Worm (Caenorhabditis elegans) whole organism, L2 larva: ENCODE results near the gene clec-52.
"Not testable (repeated sequence)": the region's sequence is repeated elsewhere in the genome, so short reads cannot be mapped to it uniquely, and the experiment has no call there.

Experiments used
- C34F6.9 ChIP-seq: fragments of 150-350 bp; optimal IDR thresholded peaks from 2 replicates; lab custom pipeline; 2014; ENCODE audit warnings: missing biosample characterization, missing genetic modification characterization
- F13H6.1 ChIP-seq: sonication (generic microtip); optimal IDR thresholded peaks from 2 replicates; lab custom pipeline; 2016; ENCODE audit warnings: missing genetic modification characterization, missing compliant biosample characterization
- Y55F3AM.14 ChIP-seq: fragments of 200-800 bp; sonication (Bioruptor generic); optimal IDR thresholded peaks from 2 replicates; lab custom pipeline; 2018; ENCODE audit warnings: mild to moderate bottlenecking, missing genetic modification characterization, missing compliant biosample characterization
- alr-1 ChIP-seq: fragments of 150-350 bp; optimal IDR thresholded peaks from 2 replicates; lab custom pipeline; 2014; ENCODE audit warnings: missing biosample characterization, missing genetic modification characterization
- aly-2 ChIP-seq: fragments of 150-350 bp; optimal IDR thresholded peaks from 2 replicates; lab custom pipeline; 2014; ENCODE audit warnings: missing biosample characterization, missing genetic modification characterization
- ama-1 ChIP-seq: fragments of 150-350 bp; optimal IDR thresholded peaks from 2 replicates; lab custom pipeline; 2018; ENCODE audit warnings: inconsistent platforms
- blmp-1 ChIP-seq: sonication (generic microtip); optimal IDR thresholded peaks from 2 replicates; lab custom pipeline; 2017; ENCODE audit warnings: missing genetic modification characterization, mild to moderate bottlenecking, missing compliant biosample characterization, antibody characterized with exemption, moderate library complexity; ENCODE audit not compliant: insufficient read depth
- ceh-82 ChIP-seq: fragments of 150-350 bp; optimal IDR thresholded peaks from 2 replicates; lab custom pipeline; 2014; ENCODE audit warnings: missing biosample characterization, missing genetic modification characterization
- dmd-4 ChIP-seq: sonication (generic microtip); optimal IDR thresholded peaks from 2 replicates; lab custom pipeline; 2017; ENCODE audit warnings: missing biosample characterization, missing genetic modification characterization
- gmeb-1 ChIP-seq: fragments of 150-350 bp; optimal IDR thresholded peaks from 2 replicates; lab custom pipeline; 2014; ENCODE audit warnings: missing biosample characterization, missing genetic modification characterization
- lin-13 ChIP-seq: fragments of 150-350 bp; optimal IDR thresholded peaks from 2 replicates; lab custom pipeline; 2014; ENCODE audit warnings: missing biosample characterization, missing genetic modification reagents, missing genetic modification characterization
- lsy-2 ChIP-seq, 2 experiments: fragments of 150-350 bp in 1 of 2; sonication (generic microtip) in 1 of 2; optimal IDR thresholded peaks; 2 replicates each; lab custom pipeline; 2014 to 2017; ENCODE audit warnings: missing biosample characterization in 2 of 2, missing genetic modification characterization in 2 of 2
- mdl-1 ChIP-seq, 2 experiments: fragments of 150-350 bp in 1 of 2; sonication (generic microtip) in 1 of 2; optimal IDR thresholded peaks; 2 replicates each; lab custom pipeline; 2017; ENCODE audit warnings: missing biosample characterization in 2 of 2, missing genetic modification characterization in 2 of 2
- nhr-11 ChIP-seq: fragments of 150-350 bp; optimal IDR thresholded peaks from 2 replicates; lab custom pipeline; 2014; ENCODE audit warnings: missing biosample characterization, missing genetic modification characterization
- nhr-129 ChIP-seq: fragments of 150-350 bp; optimal IDR thresholded peaks from 2 replicates; lab custom pipeline; 2014; ENCODE audit warnings: missing biosample characterization, missing genetic modification characterization
- nhr-237 ChIP-seq: fragments of 150-350 bp; optimal IDR thresholded peaks from 2 replicates; lab custom pipeline; 2014; ENCODE audit warnings: missing biosample characterization, missing genetic modification characterization
- nhr-6 ChIP-seq: fragments of 150-350 bp; optimal IDR thresholded peaks from 2 replicates; lab custom pipeline; 2014; ENCODE audit warnings: missing biosample characterization, missing genetic modification characterization
- peb-1 ChIP-seq: fragments of 150-350 bp; optimal IDR thresholded peaks from 2 replicates; lab custom pipeline; 2014; ENCODE audit warnings: missing biosample characterization, missing genetic modification characterization
- sem-4 ChIP-seq: fragments of 150-350 bp; optimal IDR thresholded peaks from 2 replicates; lab custom pipeline; 2014; ENCODE audit warnings: missing biosample characterization, missing genetic modification reagents, missing genetic modification characterization
- skn-1 ChIP-seq: sonication (generic microtip); optimal IDR thresholded peaks from 2 replicates; lab custom pipeline; 2017; ENCODE audit warnings: missing biosample characterization, missing genetic modification characterization
- sma-3 ChIP-seq: sonication (generic microtip); optimal IDR thresholded peaks from 2 replicates; lab custom pipeline; 2016; ENCODE audit warnings: missing genetic modification reagents, missing genetic modification characterization, missing compliant biosample characterization
- sma-9 ChIP-seq, 2 experiments: fragments of 150-350 bp in 1 of 2; sonication (generic microtip) in 1 of 2; optimal IDR thresholded peaks; 2 replicates each; lab custom pipeline; 2014 to 2016; ENCODE audit warnings: missing genetic modification characterization in 2 of 2, mild to moderate bottlenecking in 1 of 2, missing biosample characterization in 1 of 2, missing compliant biosample characterization in 1 of 2, missing genetic modification reagents in 1 of 2, moderate library complexity in 1 of 2
- snpc-4 ChIP-seq: fragments of 150-350 bp; optimal IDR thresholded peaks from 2 replicates; lab custom pipeline; 2014; ENCODE audit warnings: missing biosample characterization, missing genetic modification characterization
- unc-55 ChIP-seq: fragments of 150-350 bp; sonication (generic microtip); optimal IDR thresholded peaks from 3 replicates; lab custom pipeline; 2014; ENCODE audit warnings: missing biosample characterization, missing genetic modification reagents, missing genetic modification characterization
- unc-62 ChIP-seq: fragments of 150-350 bp; optimal IDR thresholded peaks from 2 replicates; lab custom pipeline; 2014; ENCODE audit warnings: missing biosample characterization, missing genetic modification reagents, missing genetic modification characterization
- ztf-1 ChIP-seq: fragments of 200-800 bp; sonication (Bioruptor generic); conservative IDR thresholded peaks from 2 replicates; pipeline ENCODE4 v1.3.6; 2022; ENCODE audit warnings: missing genetic modification characterization, missing compliant biosample characterization
- ztf-4 ChIP-seq: fragments of 150-350 bp; optimal IDR thresholded peaks from 2 replicates; lab custom pipeline; 2014; ENCODE audit warnings: missing biosample characterization, missing genetic modification characterization

The clec-52 gene

DNA sequence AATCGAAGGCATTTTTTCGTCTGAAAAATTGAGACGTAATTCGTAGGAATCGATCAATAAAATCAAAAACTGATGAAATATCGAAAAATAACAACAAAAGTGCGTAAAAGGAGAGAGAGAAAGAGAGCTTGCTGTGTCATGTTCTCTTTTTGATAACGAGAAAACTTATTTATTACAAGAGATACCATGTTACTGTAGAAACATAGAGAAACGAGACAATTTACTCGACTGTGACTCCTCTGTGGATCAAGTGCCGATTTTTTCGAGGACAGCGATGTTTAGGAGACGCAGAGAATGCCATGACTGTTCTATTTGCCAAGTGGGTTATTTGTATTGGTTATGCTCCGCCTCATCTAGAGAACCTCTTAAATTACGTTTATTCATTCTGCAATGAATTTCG, 35.0 kb downstream of the clec-52 start, which contains the start of gene sph-1 (continued):
- peak; percentile 14 for TF ChIP-seq lin-13 (GFP tag; lab: Kevin White, UChicago)
- TF ChIP-seq mdl-1 (tag; optimal IDR thresholded peaks at IDR 0.05; lab: Kevin White, UChicago): no peak
- peak; percentile 24 for TF ChIP-seq C34F6.9

DNA sequence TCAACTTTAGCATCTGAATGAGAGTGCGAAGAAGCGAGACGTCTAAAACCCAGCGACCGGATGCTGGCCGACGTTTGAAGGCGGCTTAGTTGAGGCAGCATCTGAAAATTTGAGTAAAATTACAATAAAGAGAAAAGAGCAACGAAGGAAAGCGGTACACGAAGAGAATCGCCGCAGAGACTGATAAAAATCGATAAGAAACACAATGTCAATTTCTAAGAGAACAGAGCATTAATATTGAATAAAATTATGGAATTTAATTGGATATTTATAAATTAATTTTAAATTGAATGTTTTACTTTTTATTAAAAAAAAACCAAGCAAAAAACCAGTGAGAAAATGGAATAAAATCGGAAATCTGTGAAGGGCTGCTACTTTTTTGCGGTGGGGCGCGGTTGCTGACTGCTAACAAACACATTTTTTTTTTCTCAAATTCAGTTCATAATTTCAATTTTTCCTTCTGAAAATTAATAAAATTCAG, 38.4 kb downstream of the clec-52 start, which contains the start of the genes ndub-11 and moc-3:
ndub-11 (minus strand) TSS at position 101 of the 481 bp plus-strand sequence.
moc-3 (plus strand) TSS at position 431 of the 481 bp plus-strand sequence.
- peak; percentile 29 for TF ChIP-seq C34F6.9
- no peak for TF ChIP-seq aly-2 (tag; lab: Kevin White, UChicago)
- TF ChIP-seq ceh-82 (tag; lab: Kevin White, UChicago): no peak
- TF ChIP-seq unc-55 (GFP tag; lab: Kevin White, UChicago): peak; percentile 29
- no peak for TF ChIP-seq peb-1

DNA sequence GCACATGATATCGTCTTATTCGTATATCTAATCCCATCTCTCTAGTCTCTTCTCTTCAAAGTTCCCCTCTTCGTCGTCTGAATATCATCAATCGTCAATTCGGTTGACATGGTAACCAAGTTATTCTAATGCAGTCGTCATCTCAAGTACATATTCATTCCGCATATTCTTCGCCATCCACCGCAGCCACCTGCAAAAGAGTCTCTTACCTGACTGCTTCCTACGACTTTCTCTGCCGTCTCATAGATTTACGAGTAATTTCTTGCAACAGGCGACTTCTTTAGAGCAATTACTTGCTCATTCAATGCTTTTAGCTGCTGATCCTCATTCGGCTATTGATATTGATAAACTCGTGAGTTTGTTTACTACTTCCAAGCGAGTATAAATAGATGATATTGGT, 41.1 kb downstream of the clec-52 start:
- TF ChIP-seq blmp-1 (tag; lab: Kevin White, UChicago) (no peak), unc-62 (GFP tag; lab: Kevin White, UChicago) (no peak), ama-1 (lab: Kevin White, UChicago) (no peak), Y55F3AM.14 (no peak), alr-1 (tag; lab: Kevin White, UChicago) (no peak), sma-3 (GFP tag; lab: Kevin White, UChicago) (no peak), nhr-129 (tag; lab: Kevin White, UChicago) (no peak), dmd-4 (tag; lab: Kevin White, UChicago) (no peak), unc-55 (GFP tag; lab: Kevin White, UChicago) (no peak), snpc-4 (tag; lab: Kevin White, UChicago) (no peak), nhr-6 (no peak)

DNA sequence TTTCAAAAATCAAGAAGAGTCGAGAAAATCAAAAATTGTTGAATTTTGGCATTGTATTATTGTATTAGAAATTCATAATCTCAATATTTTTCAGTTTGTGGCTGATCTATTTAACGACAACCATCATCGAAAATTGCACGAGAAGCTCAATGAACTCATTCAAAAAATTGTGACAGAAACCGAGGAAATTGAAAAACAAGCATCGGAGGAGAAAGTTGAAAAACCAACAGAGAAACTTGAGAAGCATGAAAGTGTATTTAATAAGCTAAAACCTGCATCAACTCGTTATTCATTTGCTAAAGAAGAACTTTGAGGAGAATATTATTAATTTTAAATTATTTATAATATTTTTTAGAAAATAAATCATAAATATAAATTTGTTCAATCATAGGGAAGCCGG, 41.7 kb downstream of the clec-52 start, which contains the start of gene ceph-41:
ceph-41 (plus strand) TSS at position 301 of the 400 bp plus-strand sequence.
- no peak for TF ChIP-seq nhr-237 (tag; lab: Kevin White, UChicago)
- TF ChIP-seq nhr-6: no peak
- no peak for TF ChIP-seq skn-1 (tag; lab: Kevin White, UChicago)
- no peak for TF ChIP-seq sma-9 (GFP tag; optimal IDR thresholded peaks at IDR 0.05; lab: Kevin White, UChicago)
- no peak for TF ChIP-seq sma-9 (tag; optimal IDR thresholded peaks at IDR 0.05; lab: Kevin White, UChicago)
- TF ChIP-seq peb-1: no peak
- no peak for TF ChIP-seq ztf-4 (tag; lab: Kevin White, UChicago)
- no peak for TF ChIP-seq ztf-1 (GFP tag; lab: Robert Waterston, UW)
- TF ChIP-seq gmeb-1 (tag; lab: Kevin White, UChicago): no peak
- no peak for TF ChIP-seq nhr-129 (tag; lab: Kevin White, UChicago)
- no peak for TF ChIP-seq lsy-2 (tag; optimal IDR thresholded peaks at IDR 0.05; lab: Kevin White, UChicago)
- no peak for TF ChIP-seq dmd-4 (tag; lab: Kevin White, UChicago)
- TF ChIP-seq F13H6.1 (tag; lab: Kevin White, UChicago): no peak
- TF ChIP-seq ama-1 (lab: Kevin White, UChicago): no peak
- no peak for TF ChIP-seq sem-4 (tag; lab: Kevin White, UChicago)
- TF ChIP-seq, all 48 proteins: peak for 0

DNA sequence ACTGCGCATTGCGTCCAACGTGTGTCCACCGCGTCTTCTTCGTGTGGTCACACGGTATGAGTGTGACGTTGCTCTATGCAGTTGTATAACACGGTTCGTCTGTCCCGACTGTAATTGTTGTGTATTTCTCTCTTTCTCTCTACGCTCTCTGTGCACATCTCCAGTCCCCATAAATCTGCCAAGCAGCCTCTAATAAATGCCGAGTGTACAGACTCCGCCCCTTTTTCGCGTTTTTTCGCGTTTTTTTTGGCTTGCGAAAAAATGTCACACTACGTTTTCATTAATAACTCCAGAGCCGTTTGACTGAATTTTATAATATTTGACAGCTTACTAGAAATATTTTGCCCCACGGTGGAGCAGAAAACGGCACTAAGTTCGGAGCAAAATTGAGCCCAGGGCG, 46.2 kb downstream of the clec-52 start, which contains the start of gene erp-44.3:
erp-44.3 (plus strand) TSS at position 301 of the 400 bp plus-strand sequence.
- not testable (repeated sequence) for TF ChIP-seq nhr-11, skn-1, aly-2 (tag; lab: Kevin White, UChicago)

DNA sequence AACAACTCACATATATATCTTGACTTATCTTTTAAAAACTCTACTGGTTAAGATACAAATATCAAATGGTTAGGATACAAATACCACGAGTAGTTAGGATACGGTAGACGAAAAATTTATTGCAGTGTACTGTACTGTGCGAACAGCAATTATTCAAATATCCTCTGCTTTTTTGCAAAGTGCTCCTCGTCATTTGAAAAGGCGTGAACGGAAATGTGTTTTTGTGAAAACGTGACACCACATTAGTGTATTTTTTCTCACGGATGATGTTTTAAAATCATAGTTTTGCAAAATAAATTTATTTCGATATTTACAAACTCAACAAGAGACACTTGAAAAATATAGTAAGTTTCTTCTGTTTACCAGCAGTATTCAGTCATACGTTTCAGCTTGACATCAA, 49.8 kb downstream of the clec-52 start, which contains the start of gene F42G8.8:
F42G8.8 (plus strand) TSS at position 301 of the 400 bp plus-strand sequence.
- no peak for TF ChIP-seq lsy-2 (tag; optimal IDR thresholded peaks at IDR 0.05; lab: Kevin White, UChicago)
